Worm (Caenorhabditis elegans): ENCODE results near the gene C25F9.14.

Gene C25F9.14

ce11 chrV:19467574-19467973 lies 31.3 kb downstream of the C25F9.14 start, which contains the start of gene Y43F8B.23 (continued):
- TF ChIP-seq hlh-30 (tag; optimal IDR thresholded peaks at IDR 0.05; ENCODE audit: insufficient read depth) (peak; percentile 27), lin-1 (GFP tag; IDR thresholded peaks at IDR 0.05) (no peak), mdt-29 (GFP tag; IDR thresholded peaks at IDR 0.05) (no peak)

ce11 chrV:19468083-19468482 lies 31.8 kb downstream of the C25F9.14 start, which contains the start of gene Y43F8B.12:
Gene Y43F8B.12 (plus strand): TSS chrV:19468383.
- no peak for TF ChIP-seq nhr-111 (GFP tag; optimal IDR thresholded peaks at IDR 0.05)
- TF ChIP-seq spr-3 (GFP tag; optimal IDR thresholded peaks at IDR 0.05) = no peak
- no peak for TF ChIP-seq egl-27 (tag; optimal IDR thresholded peaks at IDR 0.05)
- no peak for TF ChIP-seq daf-16 (GFP tag; optimal IDR thresholded peaks at IDR 0.05)
- TF ChIP-seq daf-16 (tag; optimal IDR thresholded peaks at IDR 0.05) = no peak
- TF ChIP-seq vab-7 (GFP tag; IDR thresholded peaks at IDR 0.05) = no peak
- no peak for TF ChIP-seq jun-1 (tag; optimal IDR thresholded peaks at IDR 0.05)
- TF ChIP-seq zip-11 (GFP tag; IDR thresholded peaks at IDR 0.05) = no peak
- TF ChIP-seq ces-1 (GFP tag; optimal IDR thresholded peaks at IDR 0.05) = no peak
- TF ChIP-seq mxl-3 (GFP tag; optimal IDR thresholded peaks at IDR 0.05) = no peak
- TF ChIP-seq zfp-3 (GFP tag; conservative IDR thresholded peaks at IDR 0.05) = no peak
- TF ChIP-seq dmd-6 (GFP tag; IDR thresholded peaks at IDR 0.05) = no peak
- TF ChIP-seq F49E8.2 (tag; optimal IDR thresholded peaks at IDR 0.05; ENCODE audit: borderline replicate concordance) = no peak
- TF ChIP-seq Y48G9A.11 (GFP tag; IDR thresholded peaks at IDR 0.05) = no peak
- TF ChIP-seq mdl-1 (tag; optimal IDR thresholded peaks at IDR 0.05) = no peak
- TF ChIP-seq aly-2 (tag; optimal IDR thresholded peaks at IDR 0.05) = no peak

- TF ChIP-seq ZK546.5 (tag; optimal IDR thresholded peaks at IDR 0.05) (no peak), aha-1 (tag) (peak; percentile 62)
These were observed 34.1 kb downstream of the C25F9.14 start, which contains the start of gene Y43F8B.11 for ce11 chrV:19470385-19470784. Gene Y43F8B.11 (plus strand): TSS chrV:19470685.

- TF ChIP-seq set-16 (GFP tag; IDR thresholded peaks at IDR 0.05) (peak; percentile 52; the same call in 1 of the 2 replicates), Y48G9A.11 (GFP tag; IDR thresholded peaks at IDR 0.05) (no peak)
These were observed 37.7 kb downstream of the C25F9.14 start, which contains the start of gene Y43F8B.10 for ce11 chrV:19473842-19474514. Gene Y43F8B.10 (plus strand): TSS chrV:19474464.

- TF ChIP-seq Y48G9A.11 (GFP tag; IDR thresholded peaks at IDR 0.05) (no peak), zag-1 (tag; optimal IDR thresholded peaks at IDR 0.05) (no peak), ZK546.5 (tag; optimal IDR thresholded peaks at IDR 0.05) (no peak), nhr-6 (tag; optimal IDR thresholded peaks at IDR 0.05) (no peak), mxl-2 (GFP tag; conservative IDR thresholded peaks at IDR 0.05) (no peak), lin-39 (tag; optimal IDR thresholded peaks at IDR 0.05) (no peak), ztf-7 (tag; optimal IDR thresholded peaks at IDR 0.05) (no peak), dmd-6 (GFP tag; IDR thresholded peaks at IDR 0.05) (no peak), mdt-29 (GFP tag; IDR thresholded peaks at IDR 0.05) (no peak), ztf-11 (tag; optimal IDR thresholded peaks at IDR 0.05) (no peak), madf-9 (GFP tag; conservative IDR thresholded peaks at IDR 0.05) (no peak), Y5F2A.4 (GFP tag; optimal IDR thresholded peaks at IDR 0.05) (no peak), pha-4 (GFP tag; IDR thresholded peaks at IDR 0.05) (no peak), pha-4 (tag; optimal IDR thresholded peaks at IDR 0.05) (no peak), lin-13 (GFP tag; optimal IDR thresholded peaks at IDR 0.05) (no peak), lin-38 (GFP tag; IDR thresholded peaks at IDR 0.05) (no peak), Y75B8A.6 (GFP tag; IDR thresholded peaks at IDR 0.05) (no peak), D1046.2 (GFP tag; IDR thresholded peaks at IDR 0.05) (no peak), lsy-2 (tag; optimal IDR thresholded peaks at IDR 0.05) (no peak), lin-15B (tag; optimal IDR thresholded peaks at IDR 0.05) (no peak)
These were observed 41.0 kb downstream of the C25F9.14 start for ce11 chrV:19477302-19477701.
